Worm (Caenorhabditis elegans) whole organism, L4 larva: ENCODE measurements around the gene gba-1.

Source experiments
- D1046.2 ChIP-seq: fragments of 200-800 bp; sonication (Bioruptor generic); IDR thresholded peaks from 2 replicates; pipeline ENCODE4 v1.3.6; 2022; ENCODE audit warnings: missing genetic modification characterization, missing compliant biosample characterization
- F26F4.8 ChIP-seq: fragments of 200-800 bp; sonication (Bioruptor generic); conservative IDR thresholded peaks from 2 replicates; pipeline ENCODE4 v1.3.6; 2022; ENCODE audit warnings: missing genetic modification characterization, missing compliant biosample characterization
- F37D6.2 ChIP-seq: sonication (generic microtip); optimal IDR thresholded peaks from 2 replicates; lab custom pipeline; 2016; ENCODE audit warnings: mild to moderate bottlenecking, missing genetic modification characterization, missing compliant biosample characterization
- T20F7.1 ChIP-seq: fragments of 200-800 bp; sonication (Bioruptor generic); optimal IDR thresholded peaks from 2 replicates; lab custom pipeline; 2018; ENCODE audit warnings: mild to moderate bottlenecking, missing genetic modification characterization, missing compliant biosample characterization
- T26A8.4 ChIP-seq: fragments of 200-800 bp; sonication (Bioruptor generic); IDR thresholded peaks from 2 replicates; pipeline ENCODE4 v1.3.6; 2022; ENCODE audit warnings: missing genetic modification characterization, missing compliant biosample characterization
- Y105C5A.15 ChIP-seq: fragments of 200-800 bp; sonication (Bioruptor generic); IDR thresholded peaks from 2 replicates; pipeline ENCODE4 v1.3.6; 2022; ENCODE audit warnings: missing genetic modification characterization, missing compliant biosample characterization
- aha-1 ChIP-seq: fragments of 150-350 bp; peaks from one replicate; lab custom pipeline; 2014; ENCODE audit warnings: missing biosample characterization, missing genetic modification characterization
- arid-1 ChIP-seq: fragments of 200-800 bp; sonication (Bioruptor generic); conservative IDR thresholded peaks from 2 replicates; pipeline ENCODE4 v1.3.6; 2022; ENCODE audit warnings: missing genetic modification reagents, missing genetic modification characterization, missing compliant biosample characterization
- attf-4 ChIP-seq: sonication (generic microtip); optimal IDR thresholded peaks from 3 replicates; lab custom pipeline; 2017; ENCODE audit warnings: missing biosample characterization, missing genetic modification characterization
- ceh-20 ChIP-seq: fragments of 200-800 bp; sonication (Bioruptor generic); IDR thresholded peaks from 2 replicates; pipeline ENCODE4 v1.3.6; 2022; ENCODE audit warnings: missing genetic modification reagents, missing genetic modification characterization, missing compliant biosample characterization
- ceh-28 ChIP-seq: fragments of 150-350 bp; optimal IDR thresholded peaks from 2 replicates; lab custom pipeline; 2014; ENCODE audit warnings: missing biosample characterization, missing genetic modification reagents, missing genetic modification characterization
- ceh-32 ChIP-seq: sonication (generic microtip); optimal IDR thresholded peaks from 2 replicates; lab custom pipeline; 2016; ENCODE audit warnings: mild to moderate bottlenecking, missing genetic modification characterization, missing compliant biosample characterization; ENCODE audit not compliant: poor library complexity
- ceh-62 ChIP-seq: sonication (generic microtip); optimal IDR thresholded peaks from 2 replicates; lab custom pipeline; 2017; ENCODE audit warnings: missing biosample characterization, missing genetic modification characterization
- ceh-82 ChIP-seq: sonication (generic microtip); optimal IDR thresholded peaks from 2 replicates; lab custom pipeline; 2017; ENCODE audit warnings: missing biosample characterization, missing genetic modification characterization
- cey-2 ChIP-seq: sonication (generic microtip); optimal IDR thresholded peaks from 3 replicates; lab custom pipeline; 2017; ENCODE audit warnings: missing genetic modification characterization, mild to moderate bottlenecking, missing compliant biosample characterization, antibody characterized with exemption, borderline replicate concordance; ENCODE audit not compliant: insufficient read depth
- daf-12 ChIP-seq: fragments of 150-350 bp; optimal IDR thresholded peaks from 2 replicates; lab custom pipeline; 2014; ENCODE audit warnings: missing biosample characterization, missing genetic modification reagents, missing genetic modification characterization
- daf-16 ChIP-seq, 3 experiments: sonication (generic microtip); optimal IDR thresholded peaks; 2 replicates each; lab custom pipeline; 2016 to 2017; ENCODE audit warnings: missing genetic modification characterization in 3 of 3, missing genetic modification reagents in 3 of 3, mild to moderate bottlenecking in 2 of 3, missing compliant biosample characterization in 2 of 3, missing biosample characterization in 1 of 3, moderate library complexity in 1 of 3
- daf-8 ChIP-seq: fragments of 200-800 bp; sonication (Bioruptor generic); IDR thresholded peaks from 2 replicates; pipeline ENCODE4 v1.3.6; 2022; ENCODE audit warnings: missing genetic modification characterization, missing compliant biosample characterization
- dmd-6 ChIP-seq: fragments of 200-800 bp; sonication (Bioruptor generic); IDR thresholded peaks from 2 replicates; pipeline ENCODE4 v1.3.6; 2022; ENCODE audit warnings: missing genetic modification reagents, missing genetic modification characterization, missing compliant biosample characterization
- dmd-8 ChIP-seq: fragments of 200-800 bp; sonication (Bioruptor generic); IDR thresholded peaks from 2 replicates; pipeline ENCODE4 v1.3.6; 2022; ENCODE audit warnings: missing genetic modification characterization, missing compliant biosample characterization
- dmd-9 ChIP-seq: fragments of 200-800 bp; sonication (Bioruptor generic); IDR thresholded peaks from 2 replicates; pipeline ENCODE4 v1.3.6; 2022; ENCODE audit warnings: missing genetic modification reagents, missing genetic modification characterization, missing compliant biosample characterization
- duxl-1 ChIP-seq: sonication (generic microtip); optimal IDR thresholded peaks from 2 replicates; lab custom pipeline; 2016; ENCODE audit warnings: mild to moderate bottlenecking, missing genetic modification characterization, moderate library complexity, missing compliant biosample characterization; ENCODE audit not compliant: poor library complexity
- dve-1 ChIP-seq: sonication (generic microtip); optimal IDR thresholded peaks from 2 replicates; lab custom pipeline; 2017; ENCODE audit warnings: antibody characterized with exemption, mild to moderate bottlenecking, missing genetic modification characterization, missing compliant biosample characterization; ENCODE audit not compliant: insufficient read depth
- hlh-30 ChIP-seq: sonication (generic microtip); optimal IDR thresholded peaks from 2 replicates; lab custom pipeline; 2017; ENCODE audit warnings: antibody characterized with exemption, mild to moderate bottlenecking, missing genetic modification characterization, missing compliant biosample characterization; ENCODE audit not compliant: insufficient read depth
- jun-1 ChIP-seq: fragments of 150-350 bp; optimal IDR thresholded peaks from 2 replicates; lab custom pipeline; 2014; ENCODE audit warnings: missing biosample characterization, missing genetic modification reagents, missing genetic modification characterization
- lim-7 ChIP-seq: fragments of 200-800 bp; sonication (Bioruptor generic); IDR thresholded peaks from 2 replicates; pipeline ENCODE4 v1.3.6; 2022; ENCODE audit warnings: missing genetic modification characterization, missing compliant biosample characterization
- lir-3 ChIP-seq: sonication (generic microtip); optimal IDR thresholded peaks from 2 replicates; lab custom pipeline; 2016; ENCODE audit warnings: mild to moderate bottlenecking, missing genetic modification characterization, missing compliant biosample characterization
- mdl-1 ChIP-seq, 2 experiments: fragments of 150-350 bp in 1 of 2; sonication (generic microtip) in 1 of 2; optimal IDR thresholded peaks; 2 replicates each; lab custom pipeline; 2014 to 2017; ENCODE audit warnings: missing biosample characterization in 2 of 2, missing genetic modification characterization in 2 of 2
- mdt-29 ChIP-seq: fragments of 200-800 bp; sonication (Bioruptor generic); IDR thresholded peaks from 2 replicates; pipeline ENCODE4 v1.3.6; 2022; ENCODE audit warnings: missing genetic modification reagents, missing genetic modification characterization, missing compliant biosample characterization
- mxl-2 ChIP-seq: fragments of 200-800 bp; sonication (Bioruptor generic); conservative IDR thresholded peaks from 2 replicates; pipeline ENCODE4 v1.3.6; 2022; ENCODE audit warnings: missing genetic modification reagents, missing genetic modification characterization, missing compliant biosample characterization
- mxl-3 ChIP-seq: fragments of 200-800 bp; sonication (Bioruptor generic); optimal IDR thresholded peaks from 2 replicates; lab custom pipeline; 2018; ENCODE audit warnings: mild to moderate bottlenecking, missing genetic modification characterization, missing compliant biosample characterization
- nhr-10 ChIP-seq: fragments of 150-350 bp; optimal IDR thresholded peaks from 2 replicates; lab custom pipeline; 2014; ENCODE audit warnings: missing biosample characterization, missing genetic modification characterization
- nhr-11 ChIP-seq: fragments of 150-350 bp; optimal IDR thresholded peaks from 2 replicates; lab custom pipeline; 2014; ENCODE audit warnings: missing biosample characterization, missing genetic modification characterization
- nhr-237 ChIP-seq: sonication (generic microtip); optimal IDR thresholded peaks from 2 replicates; lab custom pipeline; 2017; ENCODE audit warnings: missing biosample characterization, missing genetic modification characterization
- nhr-28 ChIP-seq: fragments of 150-350 bp; optimal IDR thresholded peaks from 2 replicates; lab custom pipeline; 2014; ENCODE audit warnings: missing biosample characterization, missing genetic modification characterization
- nhr-42 ChIP-seq: fragments of 200-800 bp; sonication (Bioruptor generic); IDR thresholded peaks from 2 replicates; pipeline ENCODE4 v1.3.6; 2022; ENCODE audit warnings: missing genetic modification characterization, missing compliant biosample characterization
- nhr-76 ChIP-seq: fragments of 150-350 bp; optimal IDR thresholded peaks from 2 replicates; lab custom pipeline; 2014; ENCODE audit warnings: missing biosample characterization, missing genetic modification characterization
- nhr-77 ChIP-seq: fragments of 150-350 bp; optimal IDR thresholded peaks from 2 replicates; lab custom pipeline; 2014; ENCODE audit warnings: missing biosample characterization, missing genetic modification characterization
- pqm-1 ChIP-seq: sonication (generic microtip); optimal IDR thresholded peaks from 2 replicates; lab custom pipeline; 2017; ENCODE audit warnings: missing biosample characterization, missing genetic modification characterization
- sdz-12 ChIP-seq: fragments of 200-800 bp; sonication (Bioruptor generic); optimal IDR thresholded peaks from 2 replicates; lab custom pipeline; 2018; ENCODE audit warnings: mild to moderate bottlenecking, missing genetic modification characterization, missing compliant biosample characterization
- skn-1 ChIP-seq: fragments of 150-350 bp; optimal IDR thresholded peaks from 2 replicates; lab custom pipeline; 2014; ENCODE audit warnings: missing biosample characterization, missing genetic modification characterization
- snpc-1.2 ChIP-seq: fragments of 200-800 bp; sonication (Bioruptor generic); IDR thresholded peaks from 2 replicates; pipeline ENCODE4 v1.3.6; 2022; ENCODE audit warnings: missing genetic modification reagents, missing genetic modification characterization, missing compliant biosample characterization
- snpc-4 ChIP-seq: fragments of 150-350 bp; optimal IDR thresholded peaks from 2 replicates; lab custom pipeline; 2014; ENCODE audit warnings: missing biosample characterization, missing genetic modification characterization
- tag-97 ChIP-seq: fragments of 200-800 bp; sonication (Bioruptor generic); IDR thresholded peaks from 2 replicates; pipeline ENCODE4 v1.3.6; 2022; ENCODE audit warnings: missing genetic modification characterization, missing compliant biosample characterization
- tra-1 ChIP-seq: fragments of 200-800 bp; sonication (Bioruptor generic); IDR thresholded peaks from 2 replicates; pipeline ENCODE4 v1.3.6; 2022; ENCODE audit warnings: missing genetic modification reagents, missing genetic modification characterization, missing compliant biosample characterization
- unc-130 ChIP-seq: sonication (generic microtip); optimal IDR thresholded peaks from 2 replicates; lab custom pipeline; 2016; ENCODE audit warnings: missing genetic modification reagents, missing genetic modification characterization, missing compliant biosample characterization
- unc-62 ChIP-seq, 3 experiments: fragments of 150-350 bp in 1 of 3; sonication (generic microtip); optimal IDR thresholded peaks in 2 of 3; peaks in 1 of 3; 1 replicate in 1 of 3; 2 replicates in 2 of 3; lab custom pipeline; 2014 to 2017; ENCODE audit warnings: missing biosample characterization in 3 of 3, missing genetic modification characterization in 3 of 3, missing genetic modification reagents in 3 of 3, missing genotype in 1 of 3
- zag-1 ChIP-seq: fragments of 150-350 bp; optimal IDR thresholded peaks from 2 replicates; lab custom pipeline; 2014; ENCODE audit warnings: missing biosample characterization, missing genetic modification characterization
- zip-11 ChIP-seq: fragments of 200-800 bp; sonication (Bioruptor generic); IDR thresholded peaks from 2 replicates; pipeline ENCODE4 v1.3.6; 2022; ENCODE audit warnings: missing genetic modification characterization, missing compliant biosample characterization
- zip-2 ChIP-seq: fragments of 150-350 bp; optimal IDR thresholded peaks from 2 replicates; lab custom pipeline; 2014; ENCODE audit warnings: missing biosample characterization, missing genetic modification characterization
- ztf-11 ChIP-seq: fragments of 150-350 bp; optimal IDR thresholded peaks from 2 replicates; lab custom pipeline; 2014; ENCODE audit warnings: missing biosample characterization, missing genetic modification characterization

Gene gba-1

ce11 chrII:2176688-2177087 is at the start of gene gba-1:
TSS of gene gba-1 (plus strand) at chrII:2176741.
- no peak for TF ChIP-seq snpc-4
- no peak for TF ChIP-seq nhr-10 (tag; lab: Kevin White, UChicago)
- TF ChIP-seq zip-2 (tag; lab: Kevin White, UChicago), result no peak
- TF ChIP-seq zag-1 (tag; lab: Kevin White, UChicago), result no peak
- TF ChIP-seq mxl-3 (GFP tag; lab: Kevin White, UChicago), result no peak
- TF ChIP-seq T20F7.1 (GFP tag; lab: Kevin White, UChicago), result no peak
- TF ChIP-seq dmd-9 (GFP tag; lab: Robert Waterston, UW), result no peak
- no peak for TF ChIP-seq ceh-82 (tag; lab: Kevin White, UChicago)
- TF ChIP-seq nhr-237 (tag; lab: Kevin White, UChicago), result no peak
- TF ChIP-seq pqm-1, result peak; percentile 27
- no peak for TF ChIP-seq sdz-12
- no peak for TF ChIP-seq nhr-76 (tag; lab: Kevin White, UChicago)
- no peak for TF ChIP-seq skn-1 (tag; lab: Kevin White, UChicago)
- no peak for TF ChIP-seq cey-2 (tag; lab: Kevin White, UChicago)
- no peak for TF ChIP-seq F26F4.8 (GFP tag; lab: Robert Waterston, UW)
- no peak for TF ChIP-seq arid-1 (GFP tag; lab: Robert Waterston, UW)
- TF ChIP-seq mxl-2 (GFP tag; lab: Robert Waterston, UW), result no peak
- peak; percentile 26 for TF ChIP-seq hlh-30 (tag; lab: Kevin White, UChicago)
- no peak for TF ChIP-seq unc-130 (GFP tag; lab: Kevin White, UChicago)
- TF ChIP-seq aha-1 (tag; lab: Kevin White, UChicago), result peak; percentile 82
- TF ChIP-seq jun-1, result no peak
- no peak for TF ChIP-seq ztf-11 (tag; lab: Kevin White, UChicago)
- TF ChIP-seq T26A8.4 (GFP tag; lab: Robert Waterston, UW), result no peak
- TF ChIP-seq ceh-62, result no peak
- TF ChIP-seq lim-7 (GFP tag; lab: Robert Waterston, UW), result no peak
- no peak for TF ChIP-seq zip-11 (GFP tag; lab: Robert Waterston, UW)
- peak; percentile 67 for TF ChIP-seq dmd-6
- no peak for TF ChIP-seq unc-62 (GFP tag; optimal IDR thresholded peaks at IDR 0.05 in 1 of 2; lab: Kevin White, UChicago)
- no peak for TF ChIP-seq unc-62 (tag; optimal IDR thresholded peaks at IDR 0.05; lab: Kevin White, UChicago)
- TF ChIP-seq mdl-1 (tag; optimal IDR thresholded peaks at IDR 0.05; lab: Kevin White, UChicago), result peak in 1 of 2 experiments; percentile 1
- no peak for TF ChIP-seq snpc-1.2 (GFP tag; lab: Robert Waterston, UW)
- no peak for TF ChIP-seq F37D6.2
- peak; percentile 71 for TF ChIP-seq nhr-77 (tag; lab: Kevin White, UChicago)
- TF ChIP-seq ceh-32 (tag; lab: Kevin White, UChicago), result no peak
- TF ChIP-seq ceh-28, result no peak
- TF ChIP-seq mdt-29 (GFP tag; lab: Robert Waterston, UW), result no peak
- no peak for TF ChIP-seq duxl-1 (tag; lab: Kevin White, UChicago)
- TF ChIP-seq tra-1, result no peak
- peak; percentile 83 for TF ChIP-seq nhr-28
- peak; percentile 48 for TF ChIP-seq dve-1 (tag; lab: Kevin White, UChicago)
- no peak for TF ChIP-seq daf-12 (tag; lab: Kevin White, UChicago)
- no peak for TF ChIP-seq nhr-42
- no peak for TF ChIP-seq lir-3 (tag; lab: Kevin White, UChicago)
- no peak for TF ChIP-seq nhr-11 (tag; lab: Kevin White, UChicago)
- TF ChIP-seq attf-4 (tag; lab: Kevin White, UChicago), result no peak
- TF ChIP-seq tag-97, result no peak
- no peak for TF ChIP-seq ceh-20
- TF ChIP-seq daf-16 (GFP tag; optimal IDR thresholded peaks at IDR 0.05; lab: Kevin White, UChicago), result no peak
- TF ChIP-seq daf-16 (tag; optimal IDR thresholded peaks at IDR 0.05; lab: Kevin White, UChicago), result peak; percentile 51
- no peak for TF ChIP-seq Y105C5A.15 (GFP tag; lab: Robert Waterston, UW)
- no peak for TF ChIP-seq D1046.2 (GFP tag; lab: Robert Waterston, UW)
- no peak for TF ChIP-seq daf-8 (GFP tag; lab: Robert Waterston, UW)
- TF ChIP-seq dmd-8 (GFP tag; lab: Robert Waterston, UW), result no peak
- TF ChIP-seq, all 104 proteins: peak for 9
